Fruit fly (Drosophila melanogaster): ENCODE results near the gene CG8202.

dm6 chr3R:8715851-8716550 lies 15.9 kb upstream of the CG8202 start, which contains the start of gene TMEM216:
- TF ChIP-seq Bdp1 (GFP tag; optimal IDR thresholded peaks at IDR 0.05) (no peak), CG7928 (GFP tag; optimal IDR thresholded peaks at IDR 0.05) (no peak), az2 (GFP tag; optimal IDR thresholded peaks at IDR 0.05) (no peak), bbx (GFP tag; IDR thresholded peaks at IDR 0.05; ENCODE audit: partially characterized antibody) (peak; percentile 66)

All from whole organism, embryonic.